Worm (Caenorhabditis elegans) whole organism, L2 larva: ENCODE results near the gene C49C3.9.

Source experiments
- blmp-1 ChIP-seq: sonication (generic microtip); optimal IDR thresholded peaks from 2 replicates; lab custom pipeline; 2017; ENCODE audit warnings: missing genetic modification characterization, mild to moderate bottlenecking, missing compliant biosample characterization, antibody characterized with exemption, moderate library complexity; ENCODE audit not compliant: insufficient read depth
- ceh-82 ChIP-seq: fragments of 150-350 bp; optimal IDR thresholded peaks from 2 replicates; lab custom pipeline; 2014; ENCODE audit warnings: missing biosample characterization, missing genetic modification characterization
- lin-39 ChIP-seq: fragments of 150-350 bp; optimal IDR thresholded peaks from 2 replicates; lab custom pipeline; 2014; ENCODE audit warnings: missing biosample characterization, missing genetic modification reagents, missing genetic modification characterization
- nhr-10 ChIP-seq: sonication (generic microtip); optimal IDR thresholded peaks from 2 replicates; lab custom pipeline; 2017; ENCODE audit warnings: missing biosample characterization, missing genetic modification characterization

DNA sequence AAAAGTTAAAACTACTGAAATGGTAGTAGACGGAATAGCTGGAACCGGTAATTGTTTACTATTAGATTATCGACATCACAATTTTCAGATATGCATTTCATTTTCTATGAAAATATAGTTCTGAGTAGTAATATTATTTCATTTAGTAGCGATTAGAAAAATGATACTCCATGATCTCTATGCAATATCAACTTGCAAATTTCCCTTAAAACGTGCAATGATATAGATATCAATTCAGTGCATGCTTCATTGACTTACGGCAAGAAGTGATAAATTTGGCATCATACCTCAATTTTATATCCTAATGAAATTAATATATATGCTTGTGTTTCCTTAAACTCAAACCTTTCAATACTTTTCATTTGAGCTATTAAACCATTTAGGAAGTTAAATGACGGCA, 553 bp upstream of the C49C3.9 start, which contains the start of gene C49C3.21:
- no peak for TF ChIP-seq lin-39 (tag; lab: Kevin White, UChicago)
- no peak for TF ChIP-seq blmp-1 (tag; lab: Kevin White, UChicago)
- no peak for TF ChIP-seq nhr-10
- no peak for TF ChIP-seq ceh-82 (tag; lab: Kevin White, UChicago)
